Worm (Caenorhabditis elegans) whole organism, L2 larva: ENCODE data around the gene pfn-3.

Source experiments
- ama-1 ChIP-seq: fragments of 150-350 bp; optimal IDR thresholded peaks from 2 replicates; lab custom pipeline; 2018; ENCODE audit warnings: inconsistent platforms
- ceh-82 ChIP-seq: fragments of 150-350 bp; optimal IDR thresholded peaks from 2 replicates; lab custom pipeline; 2014; ENCODE audit warnings: missing biosample characterization, missing genetic modification characterization
- lin-39 ChIP-seq: fragments of 150-350 bp; optimal IDR thresholded peaks from 2 replicates; lab custom pipeline; 2014; ENCODE audit warnings: missing biosample characterization, missing genetic modification reagents, missing genetic modification characterization
- lsy-2 ChIP-seq, 2 experiments: fragments of 150-350 bp in 1 of 2; sonication (generic microtip) in 1 of 2; optimal IDR thresholded peaks; 2 replicates each; lab custom pipeline; 2014 to 2017; ENCODE audit warnings: missing biosample characterization in 2 of 2, missing genetic modification characterization in 2 of 2
- skn-1 ChIP-seq: sonication (generic microtip); optimal IDR thresholded peaks from 2 replicates; lab custom pipeline; 2017; ENCODE audit warnings: missing biosample characterization, missing genetic modification characterization
- snpc-4 ChIP-seq: fragments of 150-350 bp; optimal IDR thresholded peaks from 2 replicates; lab custom pipeline; 2014; ENCODE audit warnings: missing biosample characterization, missing genetic modification characterization
- unc-39 ChIP-seq: fragments of 150-350 bp; optimal IDR thresholded peaks from 2 replicates; lab custom pipeline; 2014; ENCODE audit warnings: missing biosample characterization, missing genetic modification characterization
- unc-55 ChIP-seq: fragments of 150-350 bp; sonication (generic microtip); optimal IDR thresholded peaks from 3 replicates; lab custom pipeline; 2014; ENCODE audit warnings: missing biosample characterization, missing genetic modification reagents, missing genetic modification characterization
- unc-62 ChIP-seq: fragments of 150-350 bp; optimal IDR thresholded peaks from 2 replicates; lab custom pipeline; 2014; ENCODE audit warnings: missing biosample characterization, missing genetic modification reagents, missing genetic modification characterization

ce11 chrX:1085000-1085399, 4.6 kb upstream of the pfn-3 start:
- TF ChIP-seq lsy-2 (tag; optimal IDR thresholded peaks at IDR 0.05; lab: Kevin White, UChicago), result no peak
- TF ChIP-seq snpc-4, result no peak
- no peak for TF ChIP-seq unc-55 (GFP tag; lab: Kevin White, UChicago)
- TF ChIP-seq skn-1 (tag; lab: Kevin White, UChicago), result no peak
- no peak for TF ChIP-seq ceh-82
- no peak for TF ChIP-seq lin-39 (tag; lab: Kevin White, UChicago)
- TF ChIP-seq unc-62 (GFP tag; lab: Kevin White, UChicago), result no peak
- no peak for TF ChIP-seq ama-1 (lab: Kevin White, UChicago)
- TF ChIP-seq unc-39 (tag; lab: Kevin White, UChicago), result no peak
